Fruit fly (Drosophila melanogaster) whole organism, wandering third instar larva: ENCODE measurements around the gene mib2.

Experiments
- Abd-B ChIP-seq: fragments of >200 bp; optimal IDR thresholded peaks from 2 replicates; lab custom pipeline; 2017; ENCODE audit warnings: missing biosample characterization, missing genetic modification characterization
- CG32264 ChIP-seq: fragments of 200-800 bp; sonication (Bioruptor generic); optimal IDR thresholded peaks from 2 replicates; lab custom pipeline; 2016; ENCODE audit warnings: missing biosample characterization, missing genetic modification characterization
- CG9705 ChIP-seq: fragments of 200-800 bp; sonication (Bioruptor generic); optimal IDR thresholded peaks from 2 replicates; lab custom pipeline; 2018; ENCODE audit warnings: missing biosample characterization, mild to moderate bottlenecking, missing genetic modification characterization
- CrebA ChIP-seq: fragments of 200-800 bp; sonication (Bioruptor generic); optimal IDR thresholded peaks from 2 replicates; lab custom pipeline; 2016; ENCODE audit warnings: missing biosample characterization, mild to moderate bottlenecking, missing genetic modification characterization, borderline replicate concordance
- Dfd ChIP-seq: fragments of >200 bp; optimal IDR thresholded peaks from 2 replicates; lab custom pipeline; 2017; ENCODE audit warnings: missing biosample characterization, missing genetic modification characterization
- Dif ChIP-seq: fragments of 200-275, 200-300 bp; sonication (Bioruptor generic); optimal IDR thresholded peaks from 2 replicates; lab custom pipeline; 2018; ENCODE audit warnings: missing biosample characterization, missing genetic modification characterization; ENCODE audit not compliant: partially characterized antibody
- GATAd ChIP-seq: sonication (Bioruptor generic); optimal IDR thresholded peaks from 2 replicates; lab custom pipeline; 2016; ENCODE audit warnings: missing biosample characterization, missing genetic modification characterization
- HLH106 ChIP-seq: fragments of 200-800 bp; optimal IDR thresholded peaks from 3 replicates; lab custom pipeline; 2019; ENCODE audit warnings: missing biosample characterization, mild to moderate bottlenecking, missing genetic modification characterization, moderate library complexity
- Hnf4 ChIP-seq: fragments of 200-800 bp; sonication (Bioruptor generic); optimal IDR thresholded peaks from 2 replicates; lab custom pipeline; 2016; ENCODE audit warnings: missing biosample characterization, mild to moderate bottlenecking, missing genetic modification characterization
- Hr78 ChIP-seq: fragments of >200 bp; optimal IDR thresholded peaks from 2 replicates; lab custom pipeline; 2017; ENCODE audit warnings: missing biosample characterization, missing genetic modification characterization
- Hr83 ChIP-seq: fragments of 200-300 bp; sonication (Bioruptor generic); optimal IDR thresholded peaks from 2 replicates; lab custom pipeline; 2016; ENCODE audit warnings: missing biosample characterization, mild to moderate bottlenecking, missing genetic modification characterization, moderate library complexity; ENCODE audit not compliant: poor library complexity, severe bottlenecking
- Jra ChIP-seq: sonication (Bioruptor generic); optimal IDR thresholded peaks from 2 replicates; lab custom pipeline; 2016; ENCODE audit warnings: missing biosample characterization, missing genetic modification characterization
- Mio ChIP-seq: sonication (Bioruptor generic); optimal IDR thresholded peaks from 2 replicates; lab custom pipeline; 2016; ENCODE audit warnings: missing biosample characterization, missing genetic modification characterization
- Myc ChIP-seq: fragments of >200 bp; optimal IDR thresholded peaks from 2 replicates; lab custom pipeline; 2017
- N ChIP-seq: fragments of >200 bp; optimal IDR thresholded peaks from 2 replicates; lab custom pipeline; 2018; ENCODE audit warnings: missing biosample characterization, missing external identifiers, missing genetic modification characterization
- OdsH ChIP-seq: fragments of 200-800 bp; sonication (Bioruptor generic); optimal IDR thresholded peaks from 2 replicates; lab custom pipeline; 2016; ENCODE audit warnings: missing biosample characterization, mild to moderate bottlenecking, missing genetic modification characterization
- Rel ChIP-seq, 2 experiments: fragments of 200-800 bp; sonication (Bioruptor generic) in 1 of 2; optimal IDR thresholded peaks; 2 replicates in 1 of 2; 3 replicates in 1 of 2; lab custom pipeline; 2016 to 2019; ENCODE audit warnings: mild to moderate bottlenecking in 2 of 2, missing biosample characterization in 2 of 2, missing genetic modification characterization in 2 of 2, moderate library complexity in 1 of 2
- Sp1 ChIP-seq: fragments of 200-800 bp; sonication (Bioruptor generic); optimal IDR thresholded peaks from 3 replicates; lab custom pipeline; 2019; ENCODE audit warnings: missing biosample characterization, mild to moderate bottlenecking, missing genetic modification characterization, moderate library complexity
- Vsx2 ChIP-seq: fragments of 200-300, 225-300 bp; sonication (Bioruptor generic); optimal IDR thresholded peaks from 2 replicates; lab custom pipeline; 2018; ENCODE audit warnings: missing biosample characterization, missing genetic modification characterization; ENCODE audit not compliant: partially characterized antibody
- br ChIP-seq: fragments of 200-800 bp; sonication (Bioruptor generic); optimal IDR thresholded peaks from 2 replicates; lab custom pipeline; 2016; ENCODE audit warnings: missing biosample characterization, missing genetic modification characterization
- brk ChIP-seq: fragments of 200-800 bp; sonication (Bioruptor generic); optimal IDR thresholded peaks from 2 replicates; lab custom pipeline; 2016; ENCODE audit warnings: missing biosample characterization, mild to moderate bottlenecking, missing genetic modification characterization
- dl ChIP-seq, 2 experiments: fragments of 175-275, 200-275 bp in 1 of 2; fragments of 200-275 bp in 1 of 2; sonication (Bioruptor generic); optimal IDR thresholded peaks; lab custom pipeline; 2018; ENCODE audit warnings: mild to moderate bottlenecking in 2 of 2, missing biosample characterization in 2 of 2, missing genetic modification characterization in 2 of 2, moderate library complexity in 2 of 2; ENCODE audit not compliant: partially characterized antibody in 2 of 2, insufficient read depth in 1 of 2
- dmrt93B ChIP-seq: fragments of 200-800 bp; sonication (Bioruptor generic); optimal IDR thresholded peaks from 2 replicates; lab custom pipeline; 2018; ENCODE audit warnings: missing biosample characterization, mild to moderate bottlenecking, missing genetic modification characterization
- dsf ChIP-seq: sonication (Bioruptor generic); optimal IDR thresholded peaks from 2 replicates; lab custom pipeline; 2016; ENCODE audit warnings: missing biosample characterization, missing genetic modification characterization, borderline replicate concordance
- ey ChIP-seq: fragments of 200-800 bp; sonication (Bioruptor generic); optimal IDR thresholded peaks from 2 replicates; lab custom pipeline; 2016; ENCODE audit warnings: missing biosample characterization, missing genetic modification characterization
- foxo ChIP-seq, 2 experiments: fragments of 200-800 bp; sonication (Bioruptor generic); optimal IDR thresholded peaks; 2 replicates in 1 of 2; 3 replicates in 1 of 2; lab custom pipeline; 2016 to 2017; ENCODE audit warnings: missing biosample characterization in 2 of 2, missing genetic modification characterization in 2 of 2
- fru ChIP-seq: fragments of 200-800 bp; sonication (Bioruptor generic); optimal IDR thresholded peaks from 3 replicates; lab custom pipeline; 2016; ENCODE audit warnings: missing biosample characterization, mild to moderate bottlenecking, missing genetic modification characterization
- h ChIP-seq: fragments of 200-800 bp; sonication (Bioruptor generic); optimal IDR thresholded peaks from 3 replicates; lab custom pipeline; 2016; ENCODE audit warnings: missing biosample characterization, mild to moderate bottlenecking, missing genetic modification characterization
- jim ChIP-seq: fragments of 175-275, 200-325 bp; sonication (Bioruptor generic); optimal IDR thresholded peaks from 2 replicates; lab custom pipeline; 2016; ENCODE audit warnings: missing biosample characterization, mild to moderate bottlenecking, missing genetic modification characterization
- lola ChIP-seq: fragments of >200 bp; optimal IDR thresholded peaks from 2 replicates; lab custom pipeline; 2017; ENCODE audit warnings: missing biosample characterization, missing genetic modification characterization
- pan ChIP-seq: fragments of >200 bp; optimal IDR thresholded peaks from 2 replicates; lab custom pipeline; 2017
- psq ChIP-seq: fragments of 200-800 bp; sonication (Bioruptor generic); optimal IDR thresholded peaks from 3 replicates; lab custom pipeline; 2017; ENCODE audit warnings: missing biosample characterization, mild to moderate bottlenecking, missing genetic modification characterization, moderate library complexity
- rgr ChIP-seq: fragments of 200-800 bp; sonication (Bioruptor generic); optimal IDR thresholded peaks from 3 replicates; lab custom pipeline; 2016; ENCODE audit warnings: missing biosample characterization, mild to moderate bottlenecking, missing genetic modification characterization
- sage ChIP-seq: fragments of 200-800 bp; sonication (Bioruptor generic); optimal IDR thresholded peaks from 2 replicates; lab custom pipeline; 2016; ENCODE audit warnings: missing biosample characterization, mild to moderate bottlenecking, missing genetic modification characterization
- sv ChIP-seq: fragments of 200-800 bp; sonication (Bioruptor generic); optimal IDR thresholded peaks from 3 replicates; lab custom pipeline; 2016; ENCODE audit warnings: missing biosample characterization, missing genetic modification characterization
- tai ChIP-seq: sonication (Bioruptor generic); optimal IDR thresholded peaks from 2 replicates; lab custom pipeline; 2016; ENCODE audit warnings: missing biosample characterization, missing genetic modification characterization
- usp ChIP-seq: fragments of >200 bp; optimal IDR thresholded peaks from 2 replicates; lab custom pipeline; 2017; ENCODE audit warnings: missing biosample characterization, missing genetic modification characterization
- woc ChIP-seq: sonication (Bioruptor generic); optimal IDR thresholded peaks from 2 replicates; lab custom pipeline; 2016; ENCODE audit warnings: missing biosample characterization, mild to moderate bottlenecking, missing genetic modification characterization

mib2 gene

DNA sequence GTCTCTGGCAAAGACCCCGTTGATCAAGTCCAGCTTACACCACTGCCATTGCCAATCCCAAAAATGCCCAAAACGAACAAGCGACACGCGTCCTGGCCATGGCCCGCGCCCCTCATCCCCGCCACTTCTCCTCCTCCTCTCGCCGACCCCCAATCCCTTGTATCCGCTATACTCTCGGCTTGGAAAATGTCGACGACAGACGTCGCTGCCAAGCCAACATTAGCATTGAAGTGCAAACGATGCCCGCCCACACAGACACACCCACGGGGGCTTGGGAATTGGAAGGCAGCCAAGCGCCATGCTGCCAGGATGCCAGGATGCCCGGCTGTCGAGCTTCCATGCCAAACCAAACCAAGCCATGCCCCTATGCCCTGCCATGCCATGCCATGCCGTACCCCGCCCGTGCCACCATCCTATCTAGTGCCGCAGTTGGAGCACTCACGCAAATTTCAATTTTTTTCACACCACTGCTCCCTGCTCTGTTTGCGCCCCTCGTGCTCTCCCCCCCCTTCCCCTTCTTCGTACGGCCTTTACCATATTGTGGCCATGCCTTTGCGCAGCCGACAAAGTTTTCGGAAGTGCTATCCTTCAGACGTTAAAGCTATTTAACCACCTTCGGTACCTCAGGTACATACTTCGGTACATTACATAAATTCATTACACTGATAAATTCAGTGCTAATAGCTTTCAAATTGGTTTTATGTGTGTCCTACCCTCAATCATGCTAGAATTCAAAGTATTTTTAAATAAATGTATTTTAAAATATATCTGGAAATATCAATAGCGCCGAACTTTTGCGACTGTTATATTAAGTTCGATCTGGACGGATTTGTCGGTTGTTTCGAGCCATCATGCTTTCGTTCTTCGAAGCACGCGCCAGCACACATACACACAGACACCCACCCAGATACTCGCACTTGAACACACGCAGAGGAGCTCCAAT is 12.7 kb upstream of the mib2 start (continued):
- TF ChIP-seq dsf (GFP tag; lab: Kevin White, UChicago) (no peak), OdsH (peak; percentile 81)
- TF ChIP-seq, all 38 proteins: peak for 20

- TF ChIP-seq Rel (GFP tag; optimal IDR thresholded peaks at IDR 0.05; lab: Kevin White, UChicago): no peak
- no peak for TF ChIP-seq Rel (tag; optimal IDR thresholded peaks at IDR 0.05; lab: Kevin White, UChicago)
- TF ChIP-seq rgr (GFP tag; lab: Kevin White, UChicago): no peak
- TF ChIP-seq Sp1 (GFP tag; lab: Kevin White, UChicago): no peak
- no peak for TF ChIP-seq Dif (GFP tag; lab: Kevin White, UChicago)
- no peak for TF ChIP-seq Abd-B (GFP tag; lab: Kevin White, UChicago)
- no peak for TF ChIP-seq woc
- no peak for TF ChIP-seq OdsH
- no peak for TF ChIP-seq psq (GFP tag; lab: Kevin White, UChicago)
- no peak for TF ChIP-seq tai (GFP tag; lab: Kevin White, UChicago)
Measured at dm6 chr2L:19022221-19022516, 12.1 kb upstream of the mib2 start, which contains the start of gene CG15172. Gene CG15172 (plus strand): TSS chr2L:19022417.

DNA sequence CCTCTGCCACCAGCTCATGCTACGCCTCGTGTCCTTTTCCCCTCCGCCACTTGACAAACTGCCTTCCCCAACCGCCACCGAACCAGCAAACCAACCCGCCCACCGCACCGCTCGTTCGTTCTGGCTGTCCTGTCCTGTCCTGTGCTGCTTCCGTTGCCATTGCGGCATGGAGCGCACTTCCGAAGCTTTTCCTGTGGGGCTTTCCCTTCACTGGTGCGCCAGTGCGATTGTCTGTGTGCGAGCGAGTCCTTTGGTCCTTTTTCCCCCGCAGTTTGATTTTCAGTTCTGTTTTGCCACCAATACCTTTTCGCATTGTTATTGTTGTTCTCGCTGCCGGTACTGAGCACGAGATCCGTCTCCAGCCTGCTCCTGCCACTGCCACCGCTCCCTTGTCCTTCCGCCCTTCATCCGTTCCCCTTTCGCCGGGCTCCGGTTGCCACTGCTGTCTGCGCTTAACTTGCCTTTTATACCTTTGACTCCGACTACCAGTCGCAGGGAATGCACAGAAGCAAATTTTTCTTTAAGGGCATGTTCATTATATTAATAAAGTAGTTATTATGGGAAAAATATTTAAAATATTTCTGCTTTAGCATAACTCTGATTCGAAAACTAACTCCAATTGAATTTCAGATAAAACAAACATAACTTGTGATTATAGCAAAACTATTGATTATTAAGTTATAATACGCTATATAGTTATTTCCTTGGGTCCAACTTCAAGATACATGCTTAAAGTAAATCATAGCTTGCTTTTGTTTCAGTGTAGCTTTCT is 10.1 kb upstream of the mib2 start:
- TF ChIP-seq Dfd: no peak
- TF ChIP-seq rgr (GFP tag; lab: Kevin White, UChicago): peak; percentile 52
- TF ChIP-seq foxo (GFP tag; optimal IDR thresholded peaks at IDR 0.05; lab: Kevin White, UChicago): peak in 1 of 2 experiments; percentile 69
- no peak for TF ChIP-seq Myc (lab: Kevin White, UChicago)
- TF ChIP-seq Mio (GFP tag; lab: Kevin White, UChicago): no peak
- TF ChIP-seq dmrt93B (GFP tag; lab: Kevin White, UChicago): peak; percentile 49
- TF ChIP-seq psq (GFP tag; lab: Kevin White, UChicago): peak; percentile 56
- peak; percentile 61 for TF ChIP-seq fru (GFP tag; lab: Kevin White, UChicago)
- TF ChIP-seq Vsx2: no peak
- no peak for TF ChIP-seq CG32264 (GFP tag; lab: Kevin White, UChicago)
- TF ChIP-seq dl (GFP tag; optimal IDR thresholded peaks at IDR 0.05; lab: Kevin White, UChicago; ENCODE audit: insufficient read depth in 1 of 2, partially characterized antibody in 2 of 2): no peak
- TF ChIP-seq woc: no peak
- no peak for TF ChIP-seq Jra
- no peak for TF ChIP-seq sage (GFP tag; lab: Kevin White, UChicago)
- peak; percentile 41 for TF ChIP-seq OdsH
- peak; percentile 9 for TF ChIP-seq sv
- peak; percentile 51 for TF ChIP-seq CG9705 (GFP tag; lab: Kevin White, UChicago)
- TF ChIP-seq GATAd (GFP tag; lab: Kevin White, UChicago): no peak
- TF ChIP-seq usp (GFP tag; lab: Kevin White, UChicago): no peak
- TF ChIP-seq N (GFP tag; lab: Kevin White, UChicago): no peak
- no peak for TF ChIP-seq CrebA (GFP tag; lab: Kevin White, UChicago)
- TF ChIP-seq Rel (GFP tag; optimal IDR thresholded peaks at IDR 0.05; lab: Kevin White, UChicago): no peak
- peak; percentile 5 for TF ChIP-seq Rel (tag; optimal IDR thresholded peaks at IDR 0.05; lab: Kevin White, UChicago)
- TF ChIP-seq tai (GFP tag; lab: Kevin White, UChicago): no peak
- no peak for TF ChIP-seq Hr83
- peak; percentile 60 for TF ChIP-seq h (GFP tag; lab: Kevin White, UChicago)
- peak; percentile 78 for TF ChIP-seq Sp1 (GFP tag; lab: Kevin White, UChicago)
- TF ChIP-seq Abd-B (GFP tag; lab: Kevin White, UChicago): no peak
- peak; percentile 24 for TF ChIP-seq br (GFP tag; lab: Kevin White, UChicago)
- TF ChIP-seq jim (GFP tag; lab: Kevin White, UChicago): no peak
- peak; percentile 76 for TF ChIP-seq HLH106 (tag; lab: Kevin White, UChicago)
- TF ChIP-seq dsf (GFP tag; lab: Kevin White, UChicago): no peak
- peak; percentile 51 for TF ChIP-seq ey
- no peak for TF ChIP-seq Hr78 (GFP tag; lab: Kevin White, UChicago)
- no peak for TF ChIP-seq Dif (GFP tag; lab: Kevin White, UChicago)
- no peak for TF ChIP-seq Hnf4
- no peak for TF ChIP-seq brk (GFP tag; lab: Kevin White, UChicago)
- TF ChIP-seq pan: no peak
- TF ChIP-seq lola (GFP tag; lab: Kevin White, UChicago): no peak
